Worm (Caenorhabditis elegans) whole organism, L1 larva: Measurements from ENCODE around the gene acc-4.

Experiments
- C34B4.2 ChIP-seq: sonication (generic microtip); optimal IDR thresholded peaks from 2 replicates; lab custom pipeline; 2017; ENCODE audit warnings: mild to moderate bottlenecking, missing genetic modification characterization, missing compliant biosample characterization
- aha-1 ChIP-seq: fragments of 150-350 bp; optimal IDR thresholded peaks from 2 replicates; lab custom pipeline; 2014; ENCODE audit warnings: missing biosample characterization, missing genetic modification characterization
- aly-2 ChIP-seq: fragments of 150-350 bp; optimal IDR thresholded peaks from 2 replicates; lab custom pipeline; 2014; ENCODE audit warnings: missing biosample characterization, missing genetic modification characterization
- blmp-1 ChIP-seq: fragments of 150-350 bp; optimal IDR thresholded peaks from 2 replicates; lab custom pipeline; 2014; ENCODE audit warnings: missing biosample characterization, missing genetic modification characterization
- ceh-8 ChIP-seq: fragments of 200-800 bp; sonication (Bioruptor generic); optimal IDR thresholded peaks from 2 replicates; lab custom pipeline; 2018; ENCODE audit warnings: mild to moderate bottlenecking, missing genetic modification characterization, moderate library complexity, missing compliant biosample characterization
- dsc-1 ChIP-seq: sonication (generic microtip); optimal IDR thresholded peaks from 2 replicates; lab custom pipeline; 2016; ENCODE audit warnings: mild to moderate bottlenecking, missing genetic modification characterization, missing compliant biosample characterization
- efl-1 ChIP-seq, 4 experiments: fragments of 150-350 bp; optimal IDR thresholded peaks in 3 of 4; peaks in 1 of 4; 1 replicate in 1 of 4; 2 replicates in 3 of 4; lab custom pipeline; 2014; ENCODE audit warnings: missing biosample characterization in 2 of 4, missing genetic modification characterization in 2 of 4, missing genetic modification reagents in 2 of 4
- egl-27 ChIP-seq, 2 experiments: fragments of 150-350 bp in 1 of 2; sonication (generic microtip); optimal IDR thresholded peaks; 3 replicates each; lab custom pipeline; 2017 to 2018; ENCODE audit warnings: missing biosample characterization in 2 of 2, missing genetic modification characterization in 2 of 2, missing genetic modification reagents in 2 of 2
- elt-2 ChIP-seq: sonication (generic microtip); optimal IDR thresholded peaks from 2 replicates; lab custom pipeline; 2016; ENCODE audit warnings: missing genetic modification characterization, mild to moderate bottlenecking, inconsistent platforms, missing compliant biosample characterization, missing genetic modification reagents
- elt-3 ChIP-seq, 6 experiments: fragments of 150-350 bp in 1 of 6; sonication (generic microtip); optimal IDR thresholded peaks; 2 replicates each; lab custom pipeline; 2017 to 2018; ENCODE audit warnings: missing biosample characterization in 6 of 6, missing genetic modification characterization in 6 of 6, inconsistent platforms in 1 of 6
- fkh-10 ChIP-seq: sonication (generic microtip); optimal IDR thresholded peaks from 2 replicates; lab custom pipeline; 2017; ENCODE audit warnings: missing biosample characterization, missing genetic modification reagents, missing genetic modification characterization
- fkh-4 ChIP-seq: sonication (generic microtip); optimal IDR thresholded peaks from 2 replicates; lab custom pipeline; 2016; ENCODE audit warnings: missing compliant biosample characterization, missing genetic modification characterization, borderline replicate concordance
- fkh-8 ChIP-seq: sonication (generic microtip); optimal IDR thresholded peaks from 2 replicates; lab custom pipeline; 2016; ENCODE audit warnings: mild to moderate bottlenecking, missing genetic modification characterization, missing compliant biosample characterization
- irx-1 ChIP-seq: sonication (generic microtip); optimal IDR thresholded peaks from 2 replicates; lab custom pipeline; 2016; ENCODE audit warnings: missing genetic modification characterization, missing compliant biosample characterization
- isw-1 ChIP-seq: fragments of 200-800 bp; sonication (Bioruptor generic); IDR thresholded peaks from 2 replicates; pipeline ENCODE4 v1.3.6; 2022; ENCODE audit warnings: missing genetic modification characterization, missing compliant biosample characterization
- jun-1 ChIP-seq: fragments of 150-350 bp; optimal IDR thresholded peaks from 2 replicates; lab custom pipeline; 2014; ENCODE audit warnings: missing biosample characterization, missing genetic modification reagents, missing genetic modification characterization
- lin-13 ChIP-seq: fragments of 150-350 bp; optimal IDR thresholded peaks from 2 replicates; lab custom pipeline; 2014; ENCODE audit warnings: missing biosample characterization, missing genetic modification reagents, missing genetic modification characterization
- lin-14 ChIP-seq: fragments of 200-800 bp; sonication (Bioruptor generic); optimal IDR thresholded peaks from 2 replicates; lab custom pipeline; 2018; ENCODE audit warnings: mild to moderate bottlenecking, missing genetic modification characterization, moderate library complexity, missing compliant biosample characterization
- lin-35 ChIP-seq, 2 experiments: fragments of 150-350 bp; optimal IDR thresholded peaks; 2 replicates each; lab custom pipeline; 2014; ENCODE audit warnings: missing biosample characterization in 2 of 2, missing genetic modification characterization in 2 of 2, missing genetic modification reagents in 2 of 2
- lin-39 ChIP-seq: fragments of 150-350 bp; optimal IDR thresholded peaks from 2 replicates; lab custom pipeline; 2014; ENCODE audit warnings: missing biosample characterization, missing genetic modification reagents, missing genetic modification characterization
- lsy-2 ChIP-seq, 2 experiments: fragments of 150-350 bp; optimal IDR thresholded peaks; 2 replicates each; lab custom pipeline; 2014; ENCODE audit warnings: missing biosample characterization in 2 of 2, missing genetic modification characterization in 2 of 2
- mep-1 ChIP-seq: fragments of 150-350 bp; optimal IDR thresholded peaks from 2 replicates; lab custom pipeline; 2014; ENCODE audit warnings: missing biosample characterization, missing genetic modification characterization
- nhr-19 ChIP-seq: fragments of 200-800 bp; sonication (Bioruptor generic); conservative IDR thresholded peaks from 2 replicates; pipeline ENCODE4 v1.3.6; 2022; ENCODE audit warnings: missing genetic modification characterization, missing compliant biosample characterization
- nhr-20 ChIP-seq: sonication (generic microtip); optimal IDR thresholded peaks from 2 replicates; lab custom pipeline; 2016; ENCODE audit warnings: mild to moderate bottlenecking, missing genetic modification characterization, missing compliant biosample characterization
- nhr-237 ChIP-seq: fragments of 150-350 bp; optimal IDR thresholded peaks from 2 replicates; lab custom pipeline; 2014; ENCODE audit warnings: missing biosample characterization, missing genetic modification characterization
- nhr-47 ChIP-seq: sonication (generic microtip); optimal IDR thresholded peaks from 2 replicates; lab custom pipeline; 2016; ENCODE audit warnings: mild to moderate bottlenecking, missing genetic modification characterization, moderate library complexity, missing compliant biosample characterization
- nhr-71 ChIP-seq: sonication (generic microtip); optimal IDR thresholded peaks from 2 replicates; lab custom pipeline; 2016; ENCODE audit warnings: mild to moderate bottlenecking, missing genetic modification characterization, moderate library complexity, missing compliant biosample characterization
- nhr-76 ChIP-seq: sonication (generic microtip); optimal IDR thresholded peaks from 2 replicates; lab custom pipeline; 2017; ENCODE audit warnings: missing biosample characterization, missing genetic modification characterization
- nhr-84 ChIP-seq: sonication (generic microtip); optimal IDR thresholded peaks from 2 replicates; lab custom pipeline; 2017; ENCODE audit warnings: missing biosample characterization, missing genetic modification characterization
- nhr-90 ChIP-seq: sonication (generic microtip); optimal IDR thresholded peaks from 2 replicates; lab custom pipeline; 2016; ENCODE audit warnings: mild to moderate bottlenecking, missing genetic modification characterization, missing compliant biosample characterization; ENCODE audit not compliant: poor library complexity
- pag-3 ChIP-seq: sonication (generic microtip); optimal IDR thresholded peaks from 2 replicates; lab custom pipeline; 2017; ENCODE audit warnings: missing genetic modification characterization, mild to moderate bottlenecking, missing compliant biosample characterization, antibody characterized with exemption, borderline replicate concordance; ENCODE audit not compliant: insufficient read depth
- pax-3 ChIP-seq: fragments of 200-800 bp; sonication (Bioruptor generic); optimal IDR thresholded peaks from 2 replicates; lab custom pipeline; 2018; ENCODE audit warnings: mild to moderate bottlenecking, missing genetic modification characterization, moderate library complexity, missing compliant biosample characterization
- tlp-1 ChIP-seq: fragments of 150-350 bp; optimal IDR thresholded peaks from 2 replicates; lab custom pipeline; 2014; ENCODE audit warnings: missing biosample characterization, missing genetic modification characterization
- unc-130 ChIP-seq: fragments of 150-350 bp; optimal IDR thresholded peaks from 2 replicates; lab custom pipeline; 2017; ENCODE audit warnings: missing biosample characterization, missing genetic modification characterization, inconsistent platforms
- unc-30 ChIP-seq: sonication (generic microtip); optimal IDR thresholded peaks from 2 replicates; lab custom pipeline; 2017; ENCODE audit warnings: missing biosample characterization, missing genetic modification characterization
- zag-1 ChIP-seq: fragments of 150-350 bp; optimal IDR thresholded peaks from 2 replicates; lab custom pipeline; 2014; ENCODE audit warnings: missing biosample characterization, missing genetic modification characterization
- ztf-11 ChIP-seq, 2 experiments: sonication (generic microtip); optimal IDR thresholded peaks; 2 replicates each; lab custom pipeline; 2016 to 2017; ENCODE audit warnings: missing genetic modification characterization in 2 of 2, missing biosample characterization in 1 of 2, missing compliant biosample characterization in 1 of 2

The acc-4 gene

ce11 chrIII:13530017-13530416, 46.1 kb upstream of the acc-4 start (continued):
- peak; percentile 80 for TF ChIP-seq nhr-47 (tag; lab: Kevin White, UChicago)
- peak; percentile 20 for TF ChIP-seq irx-1 (tag; lab: Kevin White, UChicago)

ce11 chrIII:13528513-13529249, 44.8 kb upstream of the acc-4 start:
- TF ChIP-seq tlp-1 (tag; lab: Kevin White, UChicago) (no peak), ztf-11 (tag; optimal IDR thresholded peaks at IDR 0.05; lab: Kevin White, UChicago) (no peak), blmp-1 (tag; lab: Kevin White, UChicago) (peak; percentile 41), fkh-8 (no peak), fkh-4 (tag; lab: Kevin White, UChicago) (no peak)

ce11 chrIII:13527424-13528097, 43.6 kb upstream of the acc-4 start, which contains the start of gene lron-13:
lron-13 (plus strand) TSS chrIII:13527438.
- TF ChIP-seq aha-1 (tag; lab: Kevin White, UChicago) = no peak
- TF ChIP-seq mep-1 (tag; lab: Kevin White, UChicago) = no peak
- no peak for TF ChIP-seq fkh-8
- TF ChIP-seq efl-1 (optimal IDR thresholded peaks at IDR 0.05; lab: Kevin White, UChicago) = no peak
- peak in 1 of 2 experiments; percentile 88 for TF ChIP-seq efl-1 (GFP tag; optimal IDR thresholded peaks at IDR 0.05 in 1 of 2; lab: Kevin White, UChicago)
- TF ChIP-seq lin-35 (GFP tag; optimal IDR thresholded peaks at IDR 0.05; lab: Kevin White, UChicago) = peak in 1 of 2 experiments; percentile 31
- TF ChIP-seq ztf-11 (tag; optimal IDR thresholded peaks at IDR 0.05; lab: Kevin White, UChicago) = no peak
- TF ChIP-seq C34B4.2 (tag; lab: Kevin White, UChicago) = no peak
- TF ChIP-seq nhr-76 = no peak
- no peak for TF ChIP-seq nhr-84
- no peak for TF ChIP-seq elt-3 (tag; optimal IDR thresholded peaks at IDR 0.05; lab: Kevin White, UChicago)
- TF ChIP-seq elt-2 (tag; lab: Kevin White, UChicago) = no peak
- TF ChIP-seq pag-3 (tag; lab: Kevin White, UChicago) = no peak
- no peak for TF ChIP-seq zag-1 (tag; lab: Kevin White, UChicago)
- no peak for TF ChIP-seq nhr-237 (tag; lab: Kevin White, UChicago)
- no peak for TF ChIP-seq dsc-1 (tag; lab: Kevin White, UChicago)
- no peak for TF ChIP-seq lin-13 (GFP tag; lab: Kevin White, UChicago)
- no peak for TF ChIP-seq lin-39 (tag; lab: Kevin White, UChicago)
- no peak for TF ChIP-seq nhr-71 (tag; lab: Kevin White, UChicago)
- TF ChIP-seq ceh-8 (GFP tag; lab: Kevin White, UChicago) = no peak
- TF ChIP-seq nhr-20 (tag; lab: Kevin White, UChicago) = no peak
- TF ChIP-seq nhr-90 (tag; lab: Kevin White, UChicago) = peak; percentile 0
- no peak for TF ChIP-seq nhr-47 (tag; lab: Kevin White, UChicago)
- TF ChIP-seq jun-1 (tag; lab: Kevin White, UChicago) = no peak
- TF ChIP-seq lsy-2 (tag; optimal IDR thresholded peaks at IDR 0.05; lab: Kevin White, UChicago) = no peak

ce11 chrIII:13526702-13527101, 42.8 kb upstream of the acc-4 start:
- TF ChIP-seq lin-14 (GFP tag; lab: Kevin White, UChicago) (peak; percentile 23), unc-30 (tag; lab: Kevin White, UChicago) (no peak), unc-130 (tag; lab: Kevin White, UChicago) (no peak), pax-3 (no peak), tlp-1 (tag; lab: Kevin White, UChicago) (no peak), elt-2 (tag; lab: Kevin White, UChicago) (no peak), jun-1 (tag; lab: Kevin White, UChicago) (no peak), fkh-4 (tag; lab: Kevin White, UChicago) (no peak), isw-1 (GFP tag; lab: Robert Waterston, UW) (no peak), aly-2 (no peak), fkh-10 (GFP tag; lab: Kevin White, UChicago) (peak; percentile 75), C34B4.2 (tag; lab: Kevin White, UChicago) (no peak), ztf-11 (tag; optimal IDR thresholded peaks at IDR 0.05; lab: Kevin White, UChicago) (no peak), egl-27 (tag; optimal IDR thresholded peaks at IDR 0.05; lab: Kevin White, UChicago) (no peak), nhr-19 (GFP tag; lab: Robert Waterston, UW) (no peak)
